Fruit fly (Drosophila melanogaster) whole organism, embryonic: ENCODE measurements around the gene CG4291.
A peak's percentile ranks its signal among the peaks of the same experiment; 100 is the strongest.

Source experiments
- Abd-B ChIP-seq: fragments of 200-800 bp; sonication (Bioruptor generic); optimal IDR thresholded peaks from 2 replicates; lab custom pipeline; 2018; ENCODE audit warnings: missing biosample characterization, mild to moderate bottlenecking, missing genetic modification characterization, moderate library complexity
- Aef1 ChIP-seq: fragments of 200-800 bp; sonication (Bioruptor generic); IDR thresholded peaks from 3 replicates; pipeline ENCODE4 v1.3.6; 2022; ENCODE audit warnings: missing biosample characterization, missing genetic modification characterization
- Blimp-1 ChIP-seq: fragments of 200-800 bp; sonication (Bioruptor generic); optimal IDR thresholded peaks from 3 replicates; lab custom pipeline; 2018; ENCODE audit warnings: missing biosample characterization, missing genetic modification characterization, mild to moderate bottlenecking, moderate library complexity, missing genetic modification reagents
- CG10267 ChIP-seq: fragments of 200-800 bp; sonication (Bioruptor generic); optimal IDR thresholded peaks from 2 replicates; lab custom pipeline; 2018; ENCODE audit warnings: missing biosample characterization, mild to moderate bottlenecking, missing genetic modification characterization, moderate library complexity
- CG10959 ChIP-seq: fragments of 200-800 bp; sonication (Bioruptor generic); IDR thresholded peaks from 2 replicates; pipeline ENCODE4 v1.3.6; 2022; ENCODE audit warnings: missing biosample characterization, missing genetic modification characterization
- CG13424 ChIP-seq: fragments of 200-800 bp; sonication (Bioruptor generic); optimal IDR thresholded peaks from 2 replicates; lab custom pipeline; 2019; ENCODE audit warnings: missing biosample characterization, mild to moderate bottlenecking, missing genetic modification characterization, moderate library complexity
- CG17568 ChIP-seq: fragments of 200-800 bp; sonication (Bioruptor generic); optimal IDR thresholded peaks from 2 replicates; lab custom pipeline; 2018; ENCODE audit warnings: missing biosample characterization, mild to moderate bottlenecking, missing genetic modification characterization, moderate library complexity
- CG17912 ChIP-seq: fragments of 200-800 bp; sonication (Bioruptor generic); optimal IDR thresholded peaks from 2 replicates; lab custom pipeline; 2018; ENCODE audit warnings: missing biosample characterization, mild to moderate bottlenecking, missing genetic modification characterization
- CG2889 ChIP-seq: fragments of 200-800 bp; sonication (Bioruptor generic); IDR thresholded peaks from 3 replicates; pipeline ENCODE4 v1.3.6; 2022; ENCODE audit warnings: missing biosample characterization, missing genetic modification characterization
- CG3995 ChIP-seq: fragments of 200-800 bp; sonication (Bioruptor generic); optimal IDR thresholded peaks from 3 replicates; lab custom pipeline; 2016; ENCODE audit warnings: missing biosample characterization, missing genetic modification characterization
- CG4424 ChIP-seq: fragments of 200-800 bp; sonication (Bioruptor generic); optimal IDR thresholded peaks from 3 replicates; lab custom pipeline; 2016; ENCODE audit warnings: missing biosample characterization, missing genetic modification characterization
- CG4707 ChIP-seq: fragments of 200-800 bp; sonication (Bioruptor generic); optimal IDR thresholded peaks from 2 replicates; lab custom pipeline; 2018; ENCODE audit warnings: missing biosample characterization, mild to moderate bottlenecking, missing genetic modification characterization, moderate library complexity
- CG6854 ChIP-seq: fragments of 200-800 bp; sonication (Bioruptor generic); optimal IDR thresholded peaks from 3 replicates; lab custom pipeline; 2017; ENCODE audit warnings: missing biosample characterization, mild to moderate bottlenecking, missing genetic modification characterization
- CG9215 ChIP-seq: fragments of 200-800 bp; sonication (Bioruptor generic); IDR thresholded peaks from 2 replicates; pipeline ENCODE4 v1.3.6; 2022; ENCODE audit warnings: missing biosample characterization, missing genetic modification characterization
- CHES-1-like ChIP-seq: fragments of 200-800 bp; sonication (Bioruptor generic); optimal IDR thresholded peaks from 2 replicates; lab custom pipeline; 2016; ENCODE audit warnings: missing biosample characterization, missing genetic modification characterization
- Deaf1 ChIP-seq: fragments of 200-800 bp; optimal IDR thresholded peaks from 3 replicates; lab custom pipeline; 2019; ENCODE audit warnings: missing biosample characterization, mild to moderate bottlenecking, missing genetic modification characterization, moderate library complexity
- Dek ChIP-seq: fragments of 200-800 bp; sonication (Bioruptor generic); optimal IDR thresholded peaks from 3 replicates; lab custom pipeline; 2019; ENCODE audit warnings: missing biosample characterization, mild to moderate bottlenecking, missing genetic modification characterization, moderate library complexity
- Hmr ChIP-seq: fragments of 200-800 bp; sonication (Bioruptor generic); optimal IDR thresholded peaks from 3 replicates; lab custom pipeline; 2017; ENCODE audit warnings: mild to moderate bottlenecking, missing biosample characterization, missing genetic modification reagents, missing genetic modification characterization
- Jarid2 ChIP-seq: fragments of 200-800 bp; sonication (Bioruptor generic); optimal IDR thresholded peaks from 3 replicates; lab custom pipeline; 2017; ENCODE audit warnings: mild to moderate bottlenecking, missing biosample characterization, missing genetic modification reagents, missing genetic modification characterization
- MTF-1 ChIP-seq: fragments of 200-800 bp; sonication (Bioruptor generic); optimal IDR thresholded peaks from 2 replicates; lab custom pipeline; 2018; ENCODE audit warnings: missing biosample characterization, mild to moderate bottlenecking, missing genetic modification characterization, borderline replicate concordance
- Max ChIP-seq: fragments of 200-800 bp; sonication (Bioruptor generic); optimal IDR thresholded peaks from 2 replicates; lab custom pipeline; 2016; ENCODE audit warnings: missing biosample characterization, mild to moderate bottlenecking, missing genetic modification characterization
- Ravus ChIP-seq: fragments of 200-800 bp; sonication (Bioruptor generic); IDR thresholded peaks from 2 replicates; pipeline ENCODE4 v1.3.6; 2022; ENCODE audit warnings: missing biosample characterization, missing genetic modification characterization
- ase ChIP-seq: fragments of 200-800 bp; sonication (Bioruptor generic); IDR thresholded peaks from 3 replicates; pipeline ENCODE4 v1.3.6; 2022; ENCODE audit warnings: missing biosample characterization, missing genetic modification characterization
- ash1 ChIP-seq: fragments of 200-800 bp; sonication (Bioruptor generic); optimal IDR thresholded peaks from 2 replicates; lab custom pipeline; 2018; ENCODE audit warnings: missing biosample characterization, mild to moderate bottlenecking, missing genetic modification characterization
- bcd ChIP-seq: fragments of 200-800 bp; sonication (Bioruptor generic); optimal IDR thresholded peaks from 2 replicates; lab custom pipeline; 2017; ENCODE audit warnings: missing biosample characterization, mild to moderate bottlenecking, missing genetic modification characterization
- btn ChIP-seq: fragments of 200-800 bp; sonication (Bioruptor generic); optimal IDR thresholded peaks from 2 replicates; lab custom pipeline; 2016; ENCODE audit warnings: missing biosample characterization, missing genetic modification characterization
- cad ChIP-seq: fragments of >200 bp; optimal IDR thresholded peaks from 2 replicates; lab custom pipeline; 2017; ENCODE audit warnings: missing biosample characterization, missing genetic modification characterization
- chn ChIP-seq: fragments of 200-800 bp; sonication (Bioruptor generic); optimal IDR thresholded peaks from 2 replicates; lab custom pipeline; 2016; ENCODE audit warnings: missing biosample characterization, missing genetic modification characterization
- corto ChIP-seq: fragments of 200-800 bp; sonication (Bioruptor generic); optimal IDR thresholded peaks from 2 replicates; lab custom pipeline; 2016; ENCODE audit warnings: missing biosample characterization, mild to moderate bottlenecking, missing genetic modification characterization, moderate library complexity
- crp ChIP-seq, 2 experiments: fragments of 200-800 bp; sonication (Bioruptor generic); optimal IDR thresholded peaks; 2 replicates in 1 of 2; 3 replicates in 1 of 2; lab custom pipeline; 2017; ENCODE audit warnings: missing biosample characterization in 2 of 2, missing genetic modification characterization in 2 of 2, mild to moderate bottlenecking in 1 of 2, moderate library complexity in 1 of 2
- ems ChIP-seq: fragments of 200-800 bp; sonication (Bioruptor generic); optimal IDR thresholded peaks from 3 replicates; lab custom pipeline; 2016; ENCODE audit warnings: missing biosample characterization, missing genetic modification characterization
- eyg ChIP-seq: fragments of 200-800 bp; sonication (Bioruptor generic); optimal IDR thresholded peaks from 3 replicates; lab custom pipeline; 2016; ENCODE audit warnings: missing biosample characterization, missing genetic modification characterization
- ftz-f1 ChIP-seq: fragments of 200-800 bp; sonication (Bioruptor generic); optimal IDR thresholded peaks from 2 replicates; lab custom pipeline; 2016; ENCODE audit warnings: missing biosample characterization, missing genetic modification characterization
- gsb-n ChIP-seq: fragments of 200-800 bp; sonication (Bioruptor generic); optimal IDR thresholded peaks from 3 replicates; lab custom pipeline; 2018; ENCODE audit warnings: missing biosample characterization, mild to moderate bottlenecking, missing genetic modification characterization
- hth ChIP-seq: fragments of >200 bp; optimal IDR thresholded peaks from 2 replicates; lab custom pipeline; 2017; ENCODE audit warnings: inconsistent platforms
- kah ChIP-seq: fragments of 200-800 bp; sonication (Bioruptor generic); optimal IDR thresholded peaks from 2 replicates; lab custom pipeline; 2018; ENCODE audit warnings: missing biosample characterization, mild to moderate bottlenecking, missing genetic modification characterization
- lmd ChIP-seq: fragments of 200-800 bp; sonication (Bioruptor generic); IDR thresholded peaks from 2 replicates; pipeline ENCODE4 v1.3.6; 2022; ENCODE audit warnings: missing biosample characterization, missing genetic modification characterization
- mam ChIP-seq: fragments of 200-800 bp; sonication (Bioruptor generic); optimal IDR thresholded peaks from 3 replicates; lab custom pipeline; 2016; ENCODE audit warnings: missing biosample characterization, missing genetic modification characterization
- pan ChIP-seq, 4 experiments: fragments of >200 bp in 3 of 4; fragments of 200-800 bp in 1 of 4; sonication (Bioruptor generic) in 1 of 4; optimal IDR thresholded peaks in 3 of 4; IDR thresholded peaks in 1 of 4; 2 replicates each; pipeline versions ENCODE4 v1.3.6 to Lab custom; 2017 to 2022; ENCODE audit warnings: missing biosample characterization in 2 of 4, missing genetic modification characterization in 2 of 4, mixed read lengths in 1 of 4
- pfk ChIP-seq: fragments of 200-800 bp; sonication (Bioruptor generic); optimal IDR thresholded peaks from 2 replicates; lab custom pipeline; 2018; ENCODE audit warnings: missing biosample characterization, mild to moderate bottlenecking, missing genetic modification characterization, moderate library complexity
- row ChIP-seq: fragments of 200-800 bp; sonication (Bioruptor generic); IDR thresholded peaks from 3 replicates; pipeline ENCODE4 v1.3.6; 2022; ENCODE audit warnings: missing biosample characterization, missing genetic modification characterization
- run ChIP-seq: fragments of 200-800 bp; sonication (Bioruptor generic); optimal IDR thresholded peaks from 3 replicates; lab custom pipeline; 2018; ENCODE audit warnings: missing biosample characterization, mild to moderate bottlenecking, missing genetic modification characterization
- shn ChIP-seq: fragments of 200-800 bp; sonication (Bioruptor generic); optimal IDR thresholded peaks from 3 replicates; lab custom pipeline; 2016; ENCODE audit warnings: missing biosample characterization, missing genetic modification characterization
- tap ChIP-seq: fragments of 200-800 bp; optimal IDR thresholded peaks from 3 replicates; lab custom pipeline; 2019; ENCODE audit warnings: missing biosample characterization, mild to moderate bottlenecking, missing genetic modification characterization, moderate library complexity
- tll ChIP-seq, 2 experiments: fragments of 200-800 bp in 1 of 2; fragments of >200 bp in 1 of 2; sonication (Bioruptor generic) in 1 of 2; optimal IDR thresholded peaks; 2 replicates each; lab custom pipeline; 2017 to 2019; ENCODE audit warnings: missing biosample characterization in 2 of 2, missing genetic modification characterization in 2 of 2, mild to moderate bottlenecking in 1 of 2, moderate library complexity in 1 of 2
- trh ChIP-seq: fragments of 200-800 bp; sonication (Bioruptor generic); optimal IDR thresholded peaks from 2 replicates; lab custom pipeline; 2016; ENCODE audit warnings: missing biosample characterization, missing genetic modification characterization
- vvl ChIP-seq: fragments of 200-800 bp; sonication (Bioruptor generic); IDR thresholded peaks from 2 replicates; pipeline ENCODE4 v1.3.6; 2022; ENCODE audit warnings: missing biosample characterization, missing genetic modification characterization
- wor ChIP-seq: fragments of 200-800 bp; sonication (Bioruptor generic); IDR thresholded peaks from 2 replicates; pipeline ENCODE4 v1.3.6; 2022; ENCODE audit warnings: missing biosample characterization, missing genetic modification characterization
- zen2 ChIP-seq: fragments of 200-800 bp; sonication (Bioruptor generic); IDR thresholded peaks from 3 replicates; pipeline ENCODE4 v1.3.6; 2022; ENCODE audit warnings: missing biosample characterization, missing genetic modification characterization; ENCODE audit not compliant: partially characterized antibody

The CG4291 gene

dm6 chr2L:867899-868605, 15.5 kb upstream of the CG4291 start, which contains the start of gene aru (continued):
- no peak for TF ChIP-seq CG2889 (GFP tag; lab: Robert Waterston, UW)
- TF ChIP-seq eyg, result no peak
- TF ChIP-seq pfk (GFP tag; lab: Kevin White, UChicago), result no peak
- no peak for TF ChIP-seq ems (GFP tag; lab: Kevin White, UChicago)
- TF ChIP-seq CG17568, result peak; percentile 67
- peak; percentile 68 for TF ChIP-seq row (GFP tag; lab: Robert Waterston, UW)
- TF ChIP-seq corto (GFP tag; lab: Kevin White, UChicago), result peak; percentile 0
- TF ChIP-seq Ravus (GFP tag; lab: Robert Waterston, UW), result no peak
- TF ChIP-seq Jarid2 (GFP tag; lab: Kevin White, UChicago), result peak; percentile 68
- TF ChIP-seq mam (GFP tag; lab: Kevin White, UChicago), result no peak
- no peak for TF ChIP-seq crp (GFP tag; optimal IDR thresholded peaks at IDR 0.05; lab: Kevin White, UChicago)
- TF ChIP-seq CG9215 (GFP tag; lab: Robert Waterston, UW), result no peak
- peak; percentile 11 for TF ChIP-seq Deaf1 (tag; lab: Kevin White, UChicago)
- TF ChIP-seq Hmr (GFP tag; lab: Kevin White, UChicago), result peak; percentile 51
- peak; percentile 34 for TF ChIP-seq CG13424 (tag; lab: Kevin White, UChicago)
- TF ChIP-seq CG4424 (GFP tag; lab: Kevin White, UChicago), result no peak
- TF ChIP-seq ftz-f1 (GFP tag; lab: Kevin White, UChicago), result no peak
- TF ChIP-seq vvl (GFP tag; lab: Robert Waterston, UW), result peak; percentile 70; the same call in 1 of the 2 replicates
- peak; percentile 24 for TF ChIP-seq MTF-1 (GFP tag; lab: Kevin White, UChicago)
- no peak for TF ChIP-seq CG17912 (GFP tag; lab: Kevin White, UChicago)
- TF ChIP-seq CG3995 (GFP tag; lab: Kevin White, UChicago), result no peak
- TF ChIP-seq gsb-n, result peak; percentile 1
- peak; percentile 42 for TF ChIP-seq Blimp-1 (GFP tag; lab: Kevin White, UChicago)
- no peak for TF ChIP-seq Dek (tag; lab: Kevin White, UChicago)
- TF ChIP-seq shn (GFP tag; lab: Kevin White, UChicago), result no peak
- TF ChIP-seq Max (GFP tag; lab: Kevin White, UChicago), result no peak
- TF ChIP-seq wor (GFP tag; lab: Robert Waterston, UW), result no peak
- TF ChIP-seq CHES-1-like (GFP tag; lab: Kevin White, UChicago), result peak; percentile 11
- TF ChIP-seq CG10267 (tag; lab: Kevin White, UChicago), result peak; percentile 39
- no peak for TF ChIP-seq bcd (GFP tag; lab: Kevin White, UChicago)
- no peak for TF ChIP-seq zen2
- no peak for TF ChIP-seq ase (GFP tag; lab: Robert Waterston, UW)
- TF ChIP-seq hth, result no peak
- TF ChIP-seq CG6854 (GFP tag; lab: Kevin White, UChicago), result peak; percentile 43
- no peak for TF ChIP-seq pan (optimal IDR thresholded peaks at IDR 0.05; lab: Kevin White, UChicago)
- no peak for TF ChIP-seq pan (GFP tag; optimal IDR thresholded peaks at IDR 0.05 in 1 of 2, IDR thresholded peaks at IDR 0.05 in 1 of 2)
- no peak for TF ChIP-seq Abd-B (GFP tag; lab: Kevin White, UChicago)
- TF ChIP-seq tll (GFP tag; optimal IDR thresholded peaks at IDR 0.05; lab: Kevin White, UChicago), result no peak
- TF ChIP-seq lmd, result no peak
- TF ChIP-seq kah (GFP tag; lab: Kevin White, UChicago), result peak; percentile 83
- peak; percentile 46 for TF ChIP-seq tap (tag; lab: Kevin White, UChicago)
- TF ChIP-seq btn (GFP tag; lab: Kevin White, UChicago), result no peak
- TF ChIP-seq cad, result no peak
- TF ChIP-seq CG10959 (GFP tag; lab: Robert Waterston, UW), result no peak
- peak; percentile 23; the same call in 1 of the 3 replicates for TF ChIP-seq Aef1 (GFP tag; lab: Robert Waterston, UW)
- no peak for TF ChIP-seq ash1 (GFP tag; lab: Kevin White, UChicago)
- no peak for TF ChIP-seq chn
- no peak for TF ChIP-seq trh (GFP tag; lab: Kevin White, UChicago)
- TF ChIP-seq run (tag; lab: Kevin White, UChicago), result no peak
- peak; percentile 63 for TF ChIP-seq CG4707 (GFP tag; lab: Kevin White, UChicago)
